Fruit fly (Drosophila melanogaster) S2 (cell line): ENCODE results near the gene ewg.

Experiments
- CG8478 ChIP-seq: fragments of >200 bp; optimal IDR thresholded peaks from 2 replicates; lab custom pipeline; 2018
- CTCF ChIP-seq, 2 experiments: fragments of >200 bp; optimal IDR thresholded peaks; 2 replicates each; lab custom pipeline; 2018

dm6 chrX:254690-255089, 24.8 kb downstream of the ewg start, which contains the start of gene CG42376:
- no peak for TF ChIP-seq CTCF (optimal IDR thresholded peaks at IDR 0.05; lab: Kevin White, UChicago)
- no peak for TF ChIP-seq CG8478
